Worm (Caenorhabditis elegans) whole organism, L1 larva: ENCODE measurements around the gene vps-2.

Experiments
- C16A3.4 ChIP-seq: fragments of 150-350 bp; optimal IDR thresholded peaks from 2 replicates; lab custom pipeline; 2014; ENCODE audit warnings: missing biosample characterization, missing genetic modification characterization
- C34B4.2 ChIP-seq: sonication (generic microtip); optimal IDR thresholded peaks from 2 replicates; lab custom pipeline; 2017; ENCODE audit warnings: mild to moderate bottlenecking, missing genetic modification characterization, missing compliant biosample characterization
- Y116A8C.19 ChIP-seq: sonication (generic microtip); optimal IDR thresholded peaks from 2 replicates; lab custom pipeline; 2016; ENCODE audit warnings: missing compliant biosample characterization, missing genetic modification characterization, borderline replicate concordance
- aha-1 ChIP-seq: fragments of 150-350 bp; optimal IDR thresholded peaks from 2 replicates; lab custom pipeline; 2014; ENCODE audit warnings: missing biosample characterization, missing genetic modification characterization
- blmp-1 ChIP-seq: fragments of 150-350 bp; optimal IDR thresholded peaks from 2 replicates; lab custom pipeline; 2014; ENCODE audit warnings: missing biosample characterization, missing genetic modification characterization
- ceh-82 ChIP-seq, 3 experiments: fragments of 150-350 bp in 1 of 3; sonication (generic microtip) in 2 of 3; optimal IDR thresholded peaks; 2 replicates each; lab custom pipeline; 2014 to 2017; ENCODE audit warnings: missing biosample characterization in 3 of 3, missing genetic modification characterization in 3 of 3
- ceh-90 ChIP-seq: sonication (generic microtip); optimal IDR thresholded peaks from 2 replicates; lab custom pipeline; 2016; ENCODE audit warnings: missing genetic modification characterization, missing compliant biosample characterization
- ces-1 ChIP-seq: fragments of 150-350 bp; optimal IDR thresholded peaks from 2 replicates; lab custom pipeline; 2014; ENCODE audit warnings: missing biosample characterization, missing genetic modification reagents, missing genetic modification characterization
- dpl-1 ChIP-seq, 3 experiments: fragments of 150-350 bp in 2 of 3; sonication (generic microtip) in 1 of 3; optimal IDR thresholded peaks; 2 replicates each; lab custom pipeline; 2014 to 2017; ENCODE audit warnings: missing biosample characterization in 3 of 3, missing genetic modification characterization in 3 of 3, missing genetic modification reagents in 3 of 3
- efl-1 ChIP-seq, 4 experiments: fragments of 150-350 bp; optimal IDR thresholded peaks in 3 of 4; peaks in 1 of 4; 1 replicate in 1 of 4; 2 replicates in 3 of 4; lab custom pipeline; 2014; ENCODE audit warnings: missing biosample characterization in 2 of 4, missing genetic modification characterization in 2 of 4, missing genetic modification reagents in 2 of 4
- egl-27 ChIP-seq, 2 experiments: fragments of 150-350 bp in 1 of 2; sonication (generic microtip); optimal IDR thresholded peaks; 3 replicates each; lab custom pipeline; 2017 to 2018; ENCODE audit warnings: missing biosample characterization in 2 of 2, missing genetic modification characterization in 2 of 2, missing genetic modification reagents in 2 of 2
- elt-3 ChIP-seq, 6 experiments: fragments of 150-350 bp in 1 of 6; sonication (generic microtip); optimal IDR thresholded peaks; 2 replicates each; lab custom pipeline; 2017 to 2018; ENCODE audit warnings: missing biosample characterization in 6 of 6, missing genetic modification characterization in 6 of 6, inconsistent platforms in 1 of 6
- ets-5 ChIP-seq: fragments of 200-800 bp; sonication (Bioruptor generic); IDR thresholded peaks from 2 replicates; pipeline ENCODE4 v1.3.6; 2022; ENCODE audit warnings: missing genetic modification characterization, missing compliant biosample characterization
- fkh-8 ChIP-seq: sonication (generic microtip); optimal IDR thresholded peaks from 2 replicates; lab custom pipeline; 2016; ENCODE audit warnings: mild to moderate bottlenecking, missing genetic modification characterization, missing compliant biosample characterization
- grh-1 ChIP-seq: fragments of 200-800 bp; sonication (Bioruptor generic); IDR thresholded peaks from 2 replicates; pipeline ENCODE4 v1.3.6; 2022; ENCODE audit warnings: missing genetic modification reagents, missing genetic modification characterization, missing compliant biosample characterization
- hlh-17 ChIP-seq: fragments of 200-800 bp; sonication (Bioruptor generic); optimal IDR thresholded peaks from 2 replicates; lab custom pipeline; 2018; ENCODE audit warnings: missing genetic modification characterization, mild to moderate bottlenecking, missing compliant biosample characterization, moderate library complexity, borderline replicate concordance
- irx-1 ChIP-seq: sonication (generic microtip); optimal IDR thresholded peaks from 2 replicates; lab custom pipeline; 2016; ENCODE audit warnings: missing genetic modification characterization, missing compliant biosample characterization
- isw-1 ChIP-seq: fragments of 200-800 bp; sonication (Bioruptor generic); IDR thresholded peaks from 2 replicates; pipeline ENCODE4 v1.3.6; 2022; ENCODE audit warnings: missing genetic modification characterization, missing compliant biosample characterization
- jun-1 ChIP-seq: fragments of 150-350 bp; optimal IDR thresholded peaks from 2 replicates; lab custom pipeline; 2014; ENCODE audit warnings: missing biosample characterization, missing genetic modification reagents, missing genetic modification characterization
- lin-13 ChIP-seq: fragments of 150-350 bp; optimal IDR thresholded peaks from 2 replicates; lab custom pipeline; 2014; ENCODE audit warnings: missing biosample characterization, missing genetic modification reagents, missing genetic modification characterization
- lin-14 ChIP-seq: fragments of 200-800 bp; sonication (Bioruptor generic); optimal IDR thresholded peaks from 2 replicates; lab custom pipeline; 2018; ENCODE audit warnings: mild to moderate bottlenecking, missing genetic modification characterization, moderate library complexity, missing compliant biosample characterization
- lin-35 ChIP-seq, 2 experiments: fragments of 150-350 bp; optimal IDR thresholded peaks; 2 replicates each; lab custom pipeline; 2014; ENCODE audit warnings: missing biosample characterization in 2 of 2, missing genetic modification characterization in 2 of 2, missing genetic modification reagents in 2 of 2
- lir-3 ChIP-seq: sonication (generic microtip); optimal IDR thresholded peaks from 2 replicates; lab custom pipeline; 2016; ENCODE audit warnings: mild to moderate bottlenecking, missing genetic modification characterization, moderate library complexity, missing compliant biosample characterization; ENCODE audit not compliant: poor library complexity
- lsy-2 ChIP-seq, 2 experiments: fragments of 150-350 bp; optimal IDR thresholded peaks; 2 replicates each; lab custom pipeline; 2014; ENCODE audit warnings: missing biosample characterization in 2 of 2, missing genetic modification characterization in 2 of 2
- mdl-1 ChIP-seq, 2 experiments: fragments of 150-350 bp; optimal IDR thresholded peaks; 2 replicates each; lab custom pipeline; 2014 to 2017; ENCODE audit warnings: missing biosample characterization in 2 of 2, missing genetic modification characterization in 2 of 2, inconsistent platforms in 1 of 2
- mep-1 ChIP-seq: fragments of 150-350 bp; optimal IDR thresholded peaks from 2 replicates; lab custom pipeline; 2014; ENCODE audit warnings: missing biosample characterization, missing genetic modification characterization
- nhr-11 ChIP-seq: fragments of 150-350 bp; optimal IDR thresholded peaks from 2 replicates; lab custom pipeline; 2014; ENCODE audit warnings: missing biosample characterization, missing genetic modification characterization
- nhr-12 ChIP-seq: sonication (generic microtip); optimal IDR thresholded peaks from 2 replicates; lab custom pipeline; 2017; ENCODE audit warnings: missing biosample characterization, missing genetic modification characterization
- nhr-19 ChIP-seq: fragments of 200-800 bp; sonication (Bioruptor generic); conservative IDR thresholded peaks from 2 replicates; pipeline ENCODE4 v1.3.6; 2022; ENCODE audit warnings: missing genetic modification characterization, missing compliant biosample characterization
- nhr-20 ChIP-seq: sonication (generic microtip); optimal IDR thresholded peaks from 2 replicates; lab custom pipeline; 2016; ENCODE audit warnings: mild to moderate bottlenecking, missing genetic modification characterization, missing compliant biosample characterization
- nhr-47 ChIP-seq: sonication (generic microtip); optimal IDR thresholded peaks from 2 replicates; lab custom pipeline; 2016; ENCODE audit warnings: mild to moderate bottlenecking, missing genetic modification characterization, moderate library complexity, missing compliant biosample characterization
- nhr-71 ChIP-seq: sonication (generic microtip); optimal IDR thresholded peaks from 2 replicates; lab custom pipeline; 2016; ENCODE audit warnings: mild to moderate bottlenecking, missing genetic modification characterization, moderate library complexity, missing compliant biosample characterization
- nhr-85 ChIP-seq: sonication (generic microtip); peaks from one replicate; lab custom pipeline; 2016; ENCODE audit warnings: missing genetic modification characterization, inconsistent platforms, missing compliant biosample characterization
- nhr-90 ChIP-seq: sonication (generic microtip); optimal IDR thresholded peaks from 2 replicates; lab custom pipeline; 2016; ENCODE audit warnings: mild to moderate bottlenecking, missing genetic modification characterization, missing compliant biosample characterization; ENCODE audit not compliant: poor library complexity
- skn-1 ChIP-seq: fragments of 150-350 bp; optimal IDR thresholded peaks from 2 replicates; lab custom pipeline; 2014; ENCODE audit warnings: missing biosample characterization, missing genetic modification characterization
- snu-23 ChIP-seq: sonication (generic microtip); optimal IDR thresholded peaks from 2 replicates; lab custom pipeline; 2016; ENCODE audit warnings: missing genetic modification characterization, missing compliant biosample characterization
- sox-4 ChIP-seq: sonication (generic microtip); optimal IDR thresholded peaks from 2 replicates; lab custom pipeline; 2016; ENCODE audit warnings: missing genetic modification characterization, missing compliant biosample characterization
- swsn-7 ChIP-seq: sonication (generic microtip); optimal IDR thresholded peaks from 2 replicates; lab custom pipeline; 2016; ENCODE audit warnings: missing genetic modification characterization, missing compliant biosample characterization
- tbx-2 ChIP-seq: sonication (generic microtip); optimal IDR thresholded peaks from 2 replicates; lab custom pipeline; 2016; ENCODE audit warnings: missing genetic modification characterization, missing compliant biosample characterization
- tlp-1 ChIP-seq: fragments of 150-350 bp; optimal IDR thresholded peaks from 2 replicates; lab custom pipeline; 2014; ENCODE audit warnings: missing biosample characterization, missing genetic modification characterization
- unc-130 ChIP-seq: fragments of 150-350 bp; optimal IDR thresholded peaks from 2 replicates; lab custom pipeline; 2017; ENCODE audit warnings: missing biosample characterization, missing genetic modification characterization, inconsistent platforms
- unc-86 ChIP-seq: sonication (generic microtip); optimal IDR thresholded peaks from 2 replicates; lab custom pipeline; 2016; ENCODE audit warnings: missing genetic modification characterization, missing compliant biosample characterization
- unc-98 ChIP-seq: fragments of 200-800 bp; sonication (Bioruptor generic); IDR thresholded peaks from 2 replicates; pipeline ENCODE4 v1.3.6; 2022; ENCODE audit warnings: missing genetic modification characterization, missing compliant biosample characterization
- zip-4 ChIP-seq: fragments of 200-800 bp; sonication (Bioruptor generic); optimal IDR thresholded peaks from 2 replicates; lab custom pipeline; 2018; ENCODE audit warnings: mild to moderate bottlenecking, missing genetic modification characterization, moderate library complexity, missing compliant biosample characterization
- ztf-4 ChIP-seq: fragments of 150-350 bp; optimal IDR thresholded peaks from 2 replicates; lab custom pipeline; 2014; ENCODE audit warnings: missing biosample characterization, missing genetic modification characterization

Gene vps-2

DNA sequence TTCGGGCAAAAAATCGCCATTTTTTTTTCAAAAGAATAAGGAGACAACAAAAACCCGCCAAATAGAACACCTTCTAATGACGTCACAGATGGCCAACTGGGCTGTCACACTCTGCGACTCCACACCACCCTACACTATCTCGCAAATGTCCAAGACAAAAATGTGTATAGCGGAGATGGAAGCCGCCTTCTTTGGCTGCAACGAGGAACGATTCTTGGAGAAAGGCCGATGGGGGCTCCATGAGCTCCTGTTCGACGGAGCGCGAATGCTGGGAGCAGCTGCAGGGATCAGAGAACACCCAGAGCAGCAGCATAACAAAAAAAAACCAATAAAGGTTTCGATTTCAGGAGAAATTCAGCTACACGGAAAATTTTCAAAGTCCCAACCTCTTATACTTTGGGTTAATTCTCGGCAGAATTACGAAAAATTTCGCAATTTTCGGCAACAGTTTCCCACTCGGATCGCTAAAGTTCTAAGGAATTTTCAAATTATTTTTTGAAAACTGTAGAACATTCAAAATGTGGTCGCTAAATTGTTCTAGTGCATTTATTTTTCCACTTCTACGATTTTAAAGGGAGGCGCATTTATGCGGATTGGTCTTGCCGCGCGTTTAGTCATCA lies 37.9 kb upstream of the vps-2 start (continued):
- TF ChIP-seq efl-1 (optimal IDR thresholded peaks at IDR 0.05; lab: Kevin White, UChicago) (peak; percentile 34 to 36), efl-1 (GFP tag; optimal IDR thresholded peaks at IDR 0.05 in 1 of 2; lab: Kevin White, UChicago) (peak; percentile 31 to 55), aha-1 (tag; lab: Kevin White, UChicago) (no peak), tlp-1 (tag; lab: Kevin White, UChicago) (no peak), egl-27 (tag; optimal IDR thresholded peaks at IDR 0.05; lab: Kevin White, UChicago) (no peak), ets-5 (GFP tag; lab: Robert Waterston, UW) (no peak), unc-98 (GFP tag; lab: Robert Waterston, UW) (no peak), mep-1 (peak; percentile 36), C16A3.4 (no peak), Y116A8C.19 (tag; lab: Kevin White, UChicago) (no peak), nhr-12 (no peak), sox-4 (tag; lab: Kevin White, UChicago) (no peak), snu-23 (GFP tag; lab: Kevin White, UChicago) (peak; percentile 41), ces-1 (GFP tag; lab: Kevin White, UChicago) (no peak), C34B4.2 (tag; lab: Kevin White, UChicago) (no peak), unc-86 (tag; lab: Kevin White, UChicago) (peak; percentile 60)

DNA sequence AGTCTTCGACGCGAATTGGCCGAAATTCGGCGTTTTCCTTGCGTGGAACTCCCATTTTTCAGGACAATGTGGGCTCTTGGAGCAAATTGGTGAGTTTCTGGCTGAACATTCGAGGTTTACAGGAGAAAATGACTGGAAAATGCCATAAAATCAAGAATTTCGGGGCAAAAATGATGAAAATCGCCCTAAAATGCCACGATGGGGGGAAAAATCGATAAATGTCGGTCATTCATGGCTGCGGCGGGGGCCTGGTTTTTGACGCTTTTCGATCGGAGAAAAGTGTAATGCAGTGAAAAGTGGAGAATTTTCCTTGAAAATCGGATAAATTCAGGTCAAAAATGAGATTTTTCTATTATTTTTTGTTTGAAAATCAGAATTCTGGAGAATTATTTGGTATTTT lies 37.1 kb upstream of the vps-2 start, which contains the start of the genes Y46G5A.18 and Y46G5A.47:
Gene Y46G5A.18, minus strand, starts transcription at position 101 of the 400 bp plus-strand sequence.
Gene Y46G5A.47, minus strand, starts transcription at position 146 of the 400 bp plus-strand sequence.
- TF ChIP-seq C34B4.2 (tag; lab: Kevin White, UChicago) (no peak), unc-130 (tag; lab: Kevin White, UChicago) (no peak), egl-27 (tag; optimal IDR thresholded peaks at IDR 0.05; lab: Kevin White, UChicago) (no peak), ceh-90 (tag; lab: Kevin White, UChicago) (no peak), ces-1 (GFP tag; lab: Kevin White, UChicago) (no peak), skn-1 (tag; lab: Kevin White, UChicago) (no peak), zip-4 (no peak)

DNA sequence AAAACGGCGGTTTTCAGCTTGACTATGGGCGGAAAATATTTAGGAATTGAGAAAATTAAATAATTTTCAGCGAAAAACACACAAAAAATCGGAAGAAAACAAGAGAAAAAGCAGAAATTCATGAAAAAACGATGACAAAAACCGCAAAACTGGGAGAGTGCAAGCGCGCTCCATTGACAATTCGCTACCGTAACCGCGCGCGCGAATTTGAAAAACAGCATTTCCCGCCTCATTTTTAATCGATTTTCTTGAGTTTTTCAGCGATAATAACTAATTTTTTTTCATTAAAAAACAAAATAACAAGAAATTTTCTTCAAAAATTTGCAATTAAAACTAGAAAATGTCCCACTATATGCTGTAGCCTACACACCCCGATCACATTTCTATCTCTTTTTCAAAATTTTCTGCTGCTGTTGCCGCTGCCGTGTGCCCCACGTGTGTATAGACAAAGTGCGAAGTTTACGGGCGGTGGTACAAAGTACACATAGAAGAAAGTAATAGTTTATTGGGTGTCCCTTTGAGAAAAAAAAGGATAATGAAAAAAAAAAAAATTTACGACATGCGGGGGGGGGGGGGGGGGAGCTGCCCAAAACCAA lies 32.0 kb upstream of the vps-2 start:
- peak; percentile 83 for TF ChIP-seq nhr-20
- peak; percentile 4 for TF ChIP-seq ztf-4 (tag; lab: Kevin White, UChicago)
- peak; percentile 6 for TF ChIP-seq nhr-90 (tag; lab: Kevin White, UChicago)
- TF ChIP-seq irx-1 (tag; lab: Kevin White, UChicago): peak; percentile 51
- peak; percentile 37 for TF ChIP-seq nhr-47 (tag; lab: Kevin White, UChicago)
- TF ChIP-seq nhr-19 (GFP tag; lab: Robert Waterston, UW): peak; percentile 57
- peak; percentile 68 for TF ChIP-seq nhr-71 (tag; lab: Kevin White, UChicago)
- peak; percentile 61 for TF ChIP-seq snu-23 (GFP tag; lab: Kevin White, UChicago)
- peak in 1 of 2 experiments; percentile 83 for TF ChIP-seq mdl-1 (tag; optimal IDR thresholded peaks at IDR 0.05; lab: Kevin White, UChicago)
- peak; percentile 38 to 74 (median 53) for TF ChIP-seq dpl-1 (GFP tag; optimal IDR thresholded peaks at IDR 0.05; lab: Kevin White, UChicago)
- TF ChIP-seq elt-3 (tag; optimal IDR thresholded peaks at IDR 0.05; lab: Kevin White, UChicago): peak in 2 of 6 experiments; percentile 21 to 32
- TF ChIP-seq lin-14 (GFP tag; lab: Kevin White, UChicago): peak; percentile 76
- peak; percentile 75 for TF ChIP-seq nhr-11 (tag; lab: Kevin White, UChicago)
- TF ChIP-seq fkh-8 (tag; lab: Kevin White, UChicago): no peak
- TF ChIP-seq ceh-82 (tag; optimal IDR thresholded peaks at IDR 0.05; lab: Kevin White, UChicago): no peak
- TF ChIP-seq efl-1 (optimal IDR thresholded peaks at IDR 0.05; lab: Kevin White, UChicago): peak; percentile 46 to 86
- peak; percentile 70 to 71 for TF ChIP-seq efl-1 (GFP tag; optimal IDR thresholded peaks at IDR 0.05 in 1 of 2; lab: Kevin White, UChicago)
- TF ChIP-seq blmp-1: peak; percentile 65
- peak; percentile 3 for TF ChIP-seq swsn-7 (tag; lab: Kevin White, UChicago)
- TF ChIP-seq unc-130 (tag; lab: Kevin White, UChicago): peak; percentile 53
- peak; percentile 82 to 85 for TF ChIP-seq lsy-2 (tag; optimal IDR thresholded peaks at IDR 0.05; lab: Kevin White, UChicago)
- peak; percentile 63 for TF ChIP-seq tbx-2 (tag; lab: Kevin White, UChicago)
- no peak for TF ChIP-seq isw-1 (GFP tag; lab: Robert Waterston, UW)
- TF ChIP-seq hlh-17: no peak
- peak; percentile 45 for TF ChIP-seq nhr-85 (tag; lab: Kevin White, UChicago)
- no peak for TF ChIP-seq lir-3 (tag; lab: Kevin White, UChicago)
- no peak for TF ChIP-seq jun-1 (tag; lab: Kevin White, UChicago)
- peak; percentile 14 to 36 for TF ChIP-seq lin-35 (GFP tag; optimal IDR thresholded peaks at IDR 0.05; lab: Kevin White, UChicago)
- TF ChIP-seq lin-13 (GFP tag; lab: Kevin White, UChicago): no peak
- peak; percentile 34; the same call in 1 of the 2 replicates for TF ChIP-seq grh-1
